Fruit fly (Drosophila melanogaster): Measurements from ENCODE around the gene CG15452.

dm6 chrX:20723207-20723606 is 22.6 kb downstream of the CG15452 start:
- TF ChIP-seq cic (GFP tag; optimal IDR thresholded peaks at IDR 0.05) = no peak
- no peak for TF ChIP-seq Mnt (GFP tag; optimal IDR thresholded peaks at IDR 0.05)
- no peak for TF ChIP-seq CG12768 (GFP tag; optimal IDR thresholded peaks at IDR 0.05)
- TF ChIP-seq CG5204 (GFP tag; optimal IDR thresholded peaks at IDR 0.05) = no peak
- TF ChIP-seq CG33017 (tag; optimal IDR thresholded peaks at IDR 0.05) = no peak
- no peak for TF ChIP-seq kay (GFP tag; ENCODE audit: borderline replicate concordance)
- TF ChIP-seq CG1620 (GFP tag; optimal IDR thresholded peaks at IDR 0.05) = no peak
- no peak for TF ChIP-seq cnc (optimal IDR thresholded peaks at IDR 0.05)
- TF ChIP-seq ovo (GFP tag; optimal IDR thresholded peaks at IDR 0.05) = no peak
- no peak for TF ChIP-seq toe (GFP tag; optimal IDR thresholded peaks at IDR 0.05)
- no peak for TF ChIP-seq tj (GFP tag; optimal IDR thresholded peaks at IDR 0.05)
- no peak for TF ChIP-seq bab1 (GFP tag; optimal IDR thresholded peaks at IDR 0.05)
- TF ChIP-seq Crg-1 (GFP tag; optimal IDR thresholded peaks at IDR 0.05) = no peak

Measured in whole organism, adult.